Worm (Caenorhabditis elegans) whole organism, L2 larva: ENCODE measurements around the gene msp-49.

Experiments used
- Y55F3AM.14 ChIP-seq: fragments of 200-800 bp; sonication (Bioruptor generic); optimal IDR thresholded peaks from 2 replicates; lab custom pipeline; 2018; ENCODE audit warnings: mild to moderate bottlenecking, missing genetic modification characterization, missing compliant biosample characterization
- ama-1 ChIP-seq: fragments of 150-350 bp; optimal IDR thresholded peaks from 2 replicates; lab custom pipeline; 2018; ENCODE audit warnings: inconsistent platforms
- egl-27 ChIP-seq: sonication (generic microtip); optimal IDR thresholded peaks from 3 replicates; lab custom pipeline; 2017; ENCODE audit warnings: missing biosample characterization, missing genetic modification reagents, missing genetic modification characterization
- lin-11 ChIP-seq: fragments of 150-350 bp; sonication (generic microtip); optimal IDR thresholded peaks from 2 replicates; lab custom pipeline; 2014; ENCODE audit warnings: missing biosample characterization, missing genetic modification characterization, inconsistent platforms, mixed read lengths
- mbf-1 ChIP-seq: sonication (generic microtip); optimal IDR thresholded peaks from 2 replicates; lab custom pipeline; 2017; ENCODE audit warnings: missing biosample characterization, missing genetic modification characterization
- nhr-10 ChIP-seq: sonication (generic microtip); optimal IDR thresholded peaks from 2 replicates; lab custom pipeline; 2017; ENCODE audit warnings: missing biosample characterization, missing genetic modification characterization
- nhr-12 ChIP-seq: fragments of 150-350 bp; optimal IDR thresholded peaks from 2 replicates; lab custom pipeline; 2014; ENCODE audit warnings: missing biosample characterization, missing genetic modification characterization
- nhr-23 ChIP-seq: fragments of 150-350 bp; optimal IDR thresholded peaks from 2 replicates; lab custom pipeline; 2014; ENCODE audit warnings: missing biosample characterization, missing genetic modification reagents, missing genetic modification characterization
- sma-3 ChIP-seq: sonication (generic microtip); optimal IDR thresholded peaks from 2 replicates; lab custom pipeline; 2016; ENCODE audit warnings: missing genetic modification reagents, missing genetic modification characterization, missing compliant biosample characterization
- snpc-4 ChIP-seq: fragments of 150-350 bp; optimal IDR thresholded peaks from 2 replicates; lab custom pipeline; 2014; ENCODE audit warnings: missing biosample characterization, missing genetic modification characterization
- unc-39 ChIP-seq: fragments of 150-350 bp; optimal IDR thresholded peaks from 2 replicates; lab custom pipeline; 2014; ENCODE audit warnings: missing biosample characterization, missing genetic modification characterization
- unc-62 ChIP-seq: fragments of 150-350 bp; optimal IDR thresholded peaks from 2 replicates; lab custom pipeline; 2014; ENCODE audit warnings: missing biosample characterization, missing genetic modification reagents, missing genetic modification characterization

ce11 chrII:5182451-5182850 lies 11.7 kb upstream of the msp-49 start:
- TF ChIP-seq unc-39 (tag; lab: Kevin White, UChicago), result no peak
- no peak for TF ChIP-seq snpc-4 (tag; lab: Kevin White, UChicago)
- TF ChIP-seq sma-3, result peak; percentile 47
- TF ChIP-seq Y55F3AM.14 (GFP tag; lab: Kevin White, UChicago), result no peak
- TF ChIP-seq nhr-12 (tag; lab: Kevin White, UChicago), result no peak
- TF ChIP-seq nhr-23 (tag; lab: Kevin White, UChicago), result no peak
- TF ChIP-seq lin-11 (tag; lab: Kevin White, UChicago), result no peak
- no peak for TF ChIP-seq nhr-10 (tag; lab: Kevin White, UChicago)
- TF ChIP-seq mbf-1 (tag; lab: Kevin White, UChicago), result no peak
- TF ChIP-seq egl-27 (tag; lab: Kevin White, UChicago), result no peak
- no peak for TF ChIP-seq unc-62 (GFP tag; lab: Kevin White, UChicago)
- TF ChIP-seq ama-1, result no peak
